Worm (Caenorhabditis elegans): ENCODE data around the gene R155.5.

- TF ChIP-seq tab-1 (GFP tag; IDR thresholded peaks at IDR 0.05) (no peak), flt-1 (GFP tag; IDR thresholded peaks at IDR 0.05) (peak; percentile 64; the same call in 1 of the 2 replicates), med-1 (GFP tag; optimal IDR thresholded peaks at IDR 0.05; ENCODE audit: insufficient read depth) (no peak)
These were observed 43.9 kb downstream of the R155.5 start for ce11 chrIII:1926456-1926855.
